Worm (Caenorhabditis elegans): Measurements from ENCODE around the gene C45G9.5.

ce11 chrIII:5096741-5097140, 48.8 kb downstream of the C45G9.5 start:
- no peak for TF ChIP-seq attf-3 (GFP tag; conservative IDR thresholded peaks at IDR 0.05)
- no peak for TF ChIP-seq ama-1 (optimal IDR thresholded peaks at IDR 0.05)
- no peak for TF ChIP-seq ama-1 (GFP tag; optimal IDR thresholded peaks at IDR 0.05)
- TF ChIP-seq pha-4 (tag; optimal IDR thresholded peaks at IDR 0.05) = no peak
- no peak for TF ChIP-seq unc-130 (GFP tag; optimal IDR thresholded peaks at IDR 0.05)
- TF ChIP-seq lin-54 (GFP tag; optimal IDR thresholded peaks at IDR 0.05) = no peak
- TF ChIP-seq unc-62 (GFP tag; optimal IDR thresholded peaks at IDR 0.05) = no peak
- no peak for TF ChIP-seq ZK185.1 (tag; optimal IDR thresholded peaks at IDR 0.05; ENCODE audit: poor library complexity, severe bottlenecking)
- TF ChIP-seq dox-1 (GFP tag; IDR thresholded peaks at IDR 0.05) = no peak
- TF ChIP-seq F10E7.11 (tag; optimal IDR thresholded peaks at IDR 0.05) = no peak
- TF ChIP-seq madf-6 (GFP tag; IDR thresholded peaks at IDR 0.05) = no peak
- no peak for TF ChIP-seq lin-35 (GFP tag; optimal IDR thresholded peaks at IDR 0.05)
- TF ChIP-seq F49E8.2 (tag; optimal IDR thresholded peaks at IDR 0.05; ENCODE audit: insufficient read depth) = no peak
- TF ChIP-seq B0261.1 (tag; optimal IDR thresholded peaks at IDR 0.05) = no peak
- no peak for TF ChIP-seq mxl-1 (tag; optimal IDR thresholded peaks at IDR 0.05)
